Worm (Caenorhabditis elegans): Measurements from ENCODE around the gene R05H10.3.

DNA sequence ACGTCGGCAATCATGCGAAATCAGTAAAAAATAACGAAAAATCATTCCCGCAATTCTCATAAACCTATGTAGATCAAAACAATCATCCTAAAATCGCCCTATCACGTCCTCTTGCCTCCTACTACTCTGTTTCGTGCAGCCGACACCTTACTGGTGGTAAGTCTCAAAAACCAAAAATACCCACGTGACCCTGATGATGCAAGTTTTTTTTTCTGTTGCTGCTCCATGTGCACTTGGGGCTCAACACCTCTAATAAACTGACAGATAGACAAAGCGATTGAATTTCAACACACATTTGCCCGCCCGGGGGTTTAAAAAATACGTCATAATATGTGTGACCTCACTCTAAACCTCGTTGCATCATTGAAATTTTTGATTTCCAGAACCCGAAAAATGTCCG is 47.1 kb downstream of the R05H10.3 start:
- TF ChIP-seq zip-8 (tag; optimal IDR thresholded peaks at IDR 0.05) (no peak), elt-1 (tag; optimal IDR thresholded peaks at IDR 0.05; ENCODE audit: borderline replicate concordance, insufficient read depth) (no peak), nhr-12 (tag; optimal IDR thresholded peaks at IDR 0.05) (no peak), unc-62 (GFP tag; optimal IDR thresholded peaks at IDR 0.05) (no peak), nhr-76 (tag; optimal IDR thresholded peaks at IDR 0.05) (no peak), mab-5 (tag; optimal IDR thresholded peaks at IDR 0.05) (no peak), blmp-1 (tag; optimal IDR thresholded peaks at IDR 0.05) (no peak), elt-3 (tag; optimal IDR thresholded peaks at IDR 0.05) (no peak), nhr-28 (tag; optimal IDR thresholded peaks at IDR 0.05) (no peak), ztf-11 (tag; optimal IDR thresholded peaks at IDR 0.05) (no peak), unc-39 (tag; optimal IDR thresholded peaks at IDR 0.05) (no peak)

All from whole organism, mixed stage, embryonic.